Worm (Caenorhabditis elegans): ENCODE measurements around the gene F55C5.10.

The F55C5.10 gene

DNA sequence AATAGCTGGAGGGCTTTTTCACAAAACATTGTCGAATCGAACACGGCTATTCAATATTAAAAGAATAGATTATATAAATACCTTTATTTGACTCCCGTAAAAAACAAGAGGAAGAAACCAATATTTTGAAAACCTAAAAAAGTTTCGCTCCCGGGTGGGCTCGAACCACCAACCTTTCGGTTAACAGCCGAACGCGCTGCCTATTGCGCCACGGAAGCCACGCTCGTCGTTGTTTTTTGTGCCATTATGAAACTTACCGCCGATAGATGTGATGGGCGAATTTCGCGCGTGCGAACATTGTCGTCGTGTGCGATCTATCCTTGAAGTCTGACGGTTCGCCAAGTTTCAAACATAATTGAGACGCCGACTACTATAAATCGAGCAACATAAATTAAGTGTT, 48.5 kb downstream of the F55C5.10 start:
- peak; percentile 15 for TF ChIP-seq F13H6.1 (tag; optimal IDR thresholded peaks at IDR 0.05)
- TF ChIP-seq ama-1 (optimal IDR thresholded peaks at IDR 0.05) = no peak
- peak in 1 of 2 experiments; percentile 30 for TF ChIP-seq lsy-2 (tag; optimal IDR thresholded peaks at IDR 0.05)
- no peak for TF ChIP-seq nhr-237 (tag; optimal IDR thresholded peaks at IDR 0.05)
- no peak for TF ChIP-seq ztf-4 (tag; optimal IDR thresholded peaks at IDR 0.05)
- no peak for TF ChIP-seq unc-62 (GFP tag; optimal IDR thresholded peaks at IDR 0.05)
- TF ChIP-seq C34F6.9 (tag; optimal IDR thresholded peaks at IDR 0.05) = no peak
- no peak for TF ChIP-seq lin-13 (GFP tag; optimal IDR thresholded peaks at IDR 0.05)
- peak; percentile 21 for TF ChIP-seq crh-2 (tag; optimal IDR thresholded peaks at IDR 0.05)
- no peak for TF ChIP-seq nhr-25 (tag; optimal IDR thresholded peaks at IDR 0.05)
- TF ChIP-seq elt-1 (tag; optimal IDR thresholded peaks at IDR 0.05) = no peak
- TF ChIP-seq mab-5 (tag; optimal IDR thresholded peaks at IDR 0.05) = no peak
- TF ChIP-seq sma-3 (GFP tag; optimal IDR thresholded peaks at IDR 0.05) = no peak
- TF ChIP-seq egl-27 (tag; optimal IDR thresholded peaks at IDR 0.05) = no peak
- TF ChIP-seq blmp-1 (tag; optimal IDR thresholded peaks at IDR 0.05; ENCODE audit: insufficient read depth) = no peak
- TF ChIP-seq nhr-10 (tag; optimal IDR thresholded peaks at IDR 0.05) = no peak
- no peak for TF ChIP-seq mdl-1 (tag; optimal IDR thresholded peaks at IDR 0.05)
- no peak for TF ChIP-seq lin-39 (tag; optimal IDR thresholded peaks at IDR 0.05)
- no peak for TF ChIP-seq Y55F3AM.14 (GFP tag; optimal IDR thresholded peaks at IDR 0.05)
- TF ChIP-seq dmd-4 (tag; optimal IDR thresholded peaks at IDR 0.05) = no peak
- TF ChIP-seq sma-9 (GFP tag; optimal IDR thresholded peaks at IDR 0.05) = peak; percentile 43
- no peak for TF ChIP-seq sma-9 (tag; optimal IDR thresholded peaks at IDR 0.05)
- no peak for TF ChIP-seq gmeb-1 (tag; optimal IDR thresholded peaks at IDR 0.05)
- TF ChIP-seq sem-4 (tag; optimal IDR thresholded peaks at IDR 0.05) = no peak
- no peak for TF ChIP-seq peb-1 (tag; optimal IDR thresholded peaks at IDR 0.05)
- TF ChIP-seq mbf-1 (tag; optimal IDR thresholded peaks at IDR 0.05) = no peak
- no peak for TF ChIP-seq elt-3 (tag; optimal IDR thresholded peaks at IDR 0.05)
- TF ChIP-seq nhr-129 (tag; optimal IDR thresholded peaks at IDR 0.05) = peak; percentile 42
- peak; percentile 41 for TF ChIP-seq unc-55 (GFP tag; optimal IDR thresholded peaks at IDR 0.05)
- no peak for TF ChIP-seq skn-1 (tag; optimal IDR thresholded peaks at IDR 0.05)
- TF ChIP-seq ztf-11 (tag; optimal IDR thresholded peaks at IDR 0.05) = no peak

All from whole organism, L2 larva.